Fruit fly (Drosophila melanogaster) whole organism: ENCODE data around the gene IntS9.

Experiments
- CG8478 ChIP-seq: fragments of >200 bp; optimal IDR thresholded peaks from 2 replicates; lab custom pipeline; 2018; ENCODE audit warnings: inconsistent platforms
- Dll ChIP-seq: fragments of >200 bp; optimal IDR thresholded peaks from 2 replicates; lab custom pipeline; 2017
- EcR ChIP-seq, 2 experiments: fragments of >200 bp; optimal IDR thresholded peaks; 2 replicates each; lab custom pipeline; 2017; ENCODE audit warnings: missing biosample characterization in 2 of 2, missing genetic modification characterization in 2 of 2, missing genetic modification reagents in 2 of 2
- pan ChIP-seq: fragments of >200 bp; optimal IDR thresholded peaks from 2 replicates; lab custom pipeline; 2017
- psq ChIP-seq: fragments of >200 bp; optimal IDR thresholded peaks from 2 replicates; lab custom pipeline; 2017
- usp ChIP-seq: fragments of >200 bp; optimal IDR thresholded peaks from 2 replicates; lab custom pipeline; 2017; ENCODE audit warnings: missing biosample characterization, missing genetic modification characterization, mixed read lengths

IntS9 gene

dm6 chr3L:16105528-16105927 lies at the start of gene IntS9, which contains the start of gene CG43295:
IntS9 (minus strand) TSS chr3L:16105627.
CG43295 (plus strand) TSS chr3L:16105852.
- no peak for TF ChIP-seq EcR (GFP tag; optimal IDR thresholded peaks at IDR 0.05; lab: Kevin White, UChicago)
- no peak for TF ChIP-seq CG8478 (lab: Kevin White, UChicago)
- no peak for TF ChIP-seq usp (GFP tag; lab: Kevin White, UChicago)
- TF ChIP-seq Dll (lab: Kevin White, UChicago), result no peak
- no peak for TF ChIP-seq pan (lab: Kevin White, UChicago)
- TF ChIP-seq psq (lab: Kevin White, UChicago), result no peak

- TF ChIP-seq CG8478 (lab: Kevin White, UChicago) (no peak), Dll (lab: Kevin White, UChicago) (no peak)
Observed at dm6 chr3L:16153650-16154049, 48.2 kb upstream of the IntS9 start.

DNA sequence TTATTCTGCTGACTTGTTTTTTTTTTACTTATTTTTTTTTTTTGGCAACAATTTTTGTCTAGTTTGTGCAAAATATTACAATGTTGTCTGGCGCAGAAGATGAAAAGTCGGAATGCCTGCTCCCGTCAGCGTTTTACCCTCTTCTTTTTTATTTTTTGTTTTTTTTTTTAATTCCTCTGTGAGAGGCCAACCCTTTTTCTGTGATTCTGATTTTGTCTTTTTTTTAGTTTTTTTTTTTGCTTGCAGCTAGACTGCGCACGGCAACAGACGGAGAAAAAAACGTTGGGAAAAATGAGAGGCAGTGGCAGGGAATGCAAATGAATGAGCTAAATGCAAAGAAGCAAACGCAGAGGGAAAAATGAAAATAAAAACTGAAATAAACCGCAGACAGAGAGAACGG lies 47.7 kb upstream of the IntS9 start:
- TF ChIP-seq Dll (lab: Kevin White, UChicago) (no peak), pan (lab: Kevin White, UChicago) (no peak), EcR (GFP tag; optimal IDR thresholded peaks at IDR 0.05; lab: Kevin White, UChicago) (no peak), usp (GFP tag; lab: Kevin White, UChicago) (no peak), psq (lab: Kevin White, UChicago) (no peak), CG8478 (lab: Kevin White, UChicago) (no peak)

DNA sequence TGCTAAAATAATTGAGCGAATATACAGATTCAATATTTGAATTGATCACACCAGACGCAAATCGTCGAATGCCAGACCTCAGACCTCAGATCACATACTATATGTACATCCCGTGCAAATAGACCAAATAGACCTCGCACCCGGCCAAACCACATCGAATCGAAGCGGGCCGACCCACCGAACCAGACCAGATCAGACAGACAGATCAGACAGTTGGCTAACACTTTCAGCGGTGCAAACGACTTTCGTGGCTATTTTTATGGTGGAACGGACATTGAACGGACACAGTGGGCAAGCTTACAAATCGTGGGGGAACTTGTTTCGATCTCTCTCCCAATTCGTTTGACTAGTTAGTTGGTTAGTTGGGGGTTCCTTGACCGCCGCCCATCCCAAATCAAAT lies 46.3 kb upstream of the IntS9 start:
- TF ChIP-seq Dll (lab: Kevin White, UChicago), result no peak
- no peak for TF ChIP-seq CG8478 (lab: Kevin White, UChicago)
- no peak for TF ChIP-seq psq (lab: Kevin White, UChicago)
- TF ChIP-seq EcR (GFP tag; optimal IDR thresholded peaks at IDR 0.05; lab: Kevin White, UChicago), result no peak
- no peak for TF ChIP-seq pan (lab: Kevin White, UChicago)
- no peak for TF ChIP-seq usp (GFP tag; lab: Kevin White, UChicago)

dm6 chr3L:16150850-16151515 lies 45.6 kb upstream of the IntS9 start:
- TF ChIP-seq Dll (lab: Kevin White, UChicago) (no peak), pan (lab: Kevin White, UChicago) (peak; percentile 55)

DNA sequence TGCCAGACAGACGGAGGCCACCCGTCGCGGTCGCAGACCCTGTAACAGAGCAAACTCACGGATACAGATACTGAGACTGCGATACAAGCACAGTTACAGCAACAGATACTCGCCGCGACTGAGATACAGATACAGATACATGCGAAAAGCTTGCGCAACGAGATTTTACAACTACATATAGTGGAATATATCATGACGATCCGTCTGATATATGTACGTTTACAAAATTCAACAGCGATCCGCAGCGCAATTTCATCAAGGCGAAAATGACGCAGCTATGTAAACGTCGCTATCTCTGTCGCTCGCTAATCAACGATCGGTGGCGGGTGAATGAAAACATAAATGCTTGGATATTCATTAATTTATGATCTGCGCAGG lies 44.7 kb upstream of the IntS9 start:
- TF ChIP-seq EcR (GFP tag; optimal IDR thresholded peaks at IDR 0.05; lab: Kevin White, UChicago) (no peak), usp (GFP tag; lab: Kevin White, UChicago) (no peak), CG8478 (lab: Kevin White, UChicago) (no peak), pan (lab: Kevin White, UChicago) (no peak), psq (lab: Kevin White, UChicago) (no peak), Dll (lab: Kevin White, UChicago) (no peak)

dm6 chr3L:16149418-16150160 lies 44.2 kb upstream of the IntS9 start:
- TF ChIP-seq pan (lab: Kevin White, UChicago), result peak; percentile 76
- TF ChIP-seq CG8478 (lab: Kevin White, UChicago), result no peak

- TF ChIP-seq pan (lab: Kevin White, UChicago), result no peak
Observed at dm6 chr3L:16147819-16148236, 42.4 kb upstream of the IntS9 start.

DNA sequence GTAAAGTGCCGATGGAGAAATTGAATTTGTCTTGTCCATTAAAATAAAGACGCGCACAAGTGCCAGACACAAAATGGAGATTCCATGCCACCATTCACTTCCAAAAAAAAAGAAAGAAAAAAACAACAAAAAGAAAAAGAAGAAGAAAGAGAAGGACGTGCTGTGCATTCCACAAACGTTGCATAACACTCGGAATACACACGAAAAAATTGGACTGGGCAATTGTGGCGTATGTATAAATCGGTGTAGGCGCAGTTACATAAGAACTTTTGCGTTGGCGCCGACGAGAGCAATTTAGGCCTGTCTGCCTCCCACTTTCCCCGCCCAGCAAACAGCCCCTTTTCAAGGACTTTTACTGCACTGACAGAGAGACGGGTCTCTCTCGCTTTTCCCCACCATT lies 41.9 kb upstream of the IntS9 start:
- TF ChIP-seq CG8478 (lab: Kevin White, UChicago), result no peak
- TF ChIP-seq pan (lab: Kevin White, UChicago), result no peak
- TF ChIP-seq psq (lab: Kevin White, UChicago), result no peak
- no peak for TF ChIP-seq usp (GFP tag; lab: Kevin White, UChicago)
- no peak for TF ChIP-seq Dll (lab: Kevin White, UChicago)
- no peak for TF ChIP-seq EcR (GFP tag; optimal IDR thresholded peaks at IDR 0.05; lab: Kevin White, UChicago)

DNA sequence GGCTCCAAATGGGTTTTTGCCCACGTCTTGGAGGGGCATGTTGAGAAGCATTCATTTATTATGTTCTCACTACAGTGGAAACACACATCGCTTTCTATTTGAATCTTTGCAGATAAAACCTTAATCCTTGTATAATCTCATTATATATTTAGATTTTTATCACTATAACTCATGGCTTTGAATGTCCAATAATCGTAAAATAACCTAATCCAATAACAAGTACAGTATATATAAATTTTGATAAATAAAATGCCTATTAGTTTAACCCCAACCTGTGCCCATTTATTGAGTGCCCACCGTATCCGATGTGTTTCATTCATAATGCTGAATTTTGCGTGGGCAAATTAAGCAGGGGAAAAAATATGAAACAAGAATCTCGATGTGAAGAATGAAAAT lies 41.1 kb upstream of the IntS9 start:
- TF ChIP-seq pan (lab: Kevin White, UChicago) (no peak), EcR (GFP tag; optimal IDR thresholded peaks at IDR 0.05; lab: Kevin White, UChicago) (no peak), CG8478 (lab: Kevin White, UChicago) (no peak), Dll (lab: Kevin White, UChicago) (no peak), psq (lab: Kevin White, UChicago) (no peak), usp (GFP tag; lab: Kevin White, UChicago) (no peak)

DNA sequence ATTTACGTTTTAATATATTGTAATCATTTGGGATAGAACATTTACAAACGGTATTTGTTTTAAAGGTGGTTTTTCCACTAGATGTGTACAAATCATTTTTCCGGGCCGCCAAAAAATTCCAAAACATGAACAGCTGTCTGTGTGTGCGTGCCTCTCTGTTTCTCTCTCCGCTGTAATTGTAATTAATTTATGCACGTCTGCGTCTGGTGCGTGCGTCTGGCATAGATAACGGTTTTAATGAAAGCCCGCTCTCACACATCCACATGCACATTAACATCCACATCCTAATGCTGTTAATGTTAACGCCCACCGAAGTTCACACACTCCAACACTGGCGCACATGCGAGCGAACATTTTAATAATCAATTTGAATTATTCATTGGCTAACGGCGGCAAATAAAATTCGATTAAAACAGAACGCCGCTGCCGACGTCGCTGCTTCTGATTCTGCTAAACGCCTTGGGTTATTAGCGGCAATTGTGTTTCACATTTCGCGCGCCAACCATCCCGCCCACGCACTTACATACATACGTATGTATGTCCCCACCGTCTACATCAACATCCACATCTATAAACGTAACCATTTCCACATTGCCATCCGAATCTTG lies 40.6 kb upstream of the IntS9 start:
- no peak for TF ChIP-seq Dll (lab: Kevin White, UChicago)
- TF ChIP-seq pan (lab: Kevin White, UChicago), result no peak
- TF ChIP-seq psq (lab: Kevin White, UChicago), result no peak
- no peak for TF ChIP-seq usp (GFP tag; lab: Kevin White, UChicago)
- TF ChIP-seq CG8478 (lab: Kevin White, UChicago), result no peak
- no peak for TF ChIP-seq EcR (GFP tag; optimal IDR thresholded peaks at IDR 0.05; lab: Kevin White, UChicago)

dm6 chr3L:16145282-16145681 lies 39.9 kb upstream of the IntS9 start:
- TF ChIP-seq pan (lab: Kevin White, UChicago) (no peak), EcR (GFP tag; optimal IDR thresholded peaks at IDR 0.05; lab: Kevin White, UChicago) (no peak), usp (GFP tag; lab: Kevin White, UChicago) (no peak), CG8478 (lab: Kevin White, UChicago) (no peak), psq (lab: Kevin White, UChicago) (no peak), Dll (lab: Kevin White, UChicago) (no peak)
